Worm (Caenorhabditis elegans): Measurements from ENCODE around the gene R74.8.

DNA sequence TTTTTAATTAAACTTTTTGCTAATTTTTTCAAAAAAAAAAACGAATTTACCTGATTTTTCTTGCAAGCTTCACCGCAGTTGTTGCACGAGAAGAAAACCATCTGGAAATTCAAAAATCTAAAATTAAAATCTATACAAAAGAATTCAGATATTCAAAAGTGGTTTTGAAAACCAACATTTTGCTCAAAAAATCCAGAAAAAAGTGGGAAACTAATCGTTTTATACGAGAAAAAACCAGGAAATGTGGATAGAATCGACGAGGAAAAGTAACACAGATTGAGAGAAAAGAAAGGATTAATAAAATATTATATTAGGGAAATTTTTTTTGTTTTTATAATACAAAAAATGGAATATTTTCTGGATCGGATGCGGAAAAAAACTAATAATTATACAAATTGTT lies 42.0 kb upstream of the R74.8 start, which contains the start of gene C16C10.8:
- no peak for TF ChIP-seq R02D3.7 (tag; optimal IDR thresholded peaks at IDR 0.05)
- TF ChIP-seq nhr-25 (tag; optimal IDR thresholded peaks at IDR 0.05; ENCODE audit: borderline replicate concordance, insufficient read depth) = no peak
- no peak for TF ChIP-seq nhr-77 (tag; optimal IDR thresholded peaks at IDR 0.05)
- no peak for TF ChIP-seq nhr-10 (tag; optimal IDR thresholded peaks at IDR 0.05)
- no peak for TF ChIP-seq fkh-10 (GFP tag; optimal IDR thresholded peaks at IDR 0.05)
- TF ChIP-seq ceh-32 (tag; optimal IDR thresholded peaks at IDR 0.05; ENCODE audit: poor library complexity) = no peak
